Worm (Caenorhabditis elegans): ENCODE measurements around the gene jmjd-4.

DNA sequence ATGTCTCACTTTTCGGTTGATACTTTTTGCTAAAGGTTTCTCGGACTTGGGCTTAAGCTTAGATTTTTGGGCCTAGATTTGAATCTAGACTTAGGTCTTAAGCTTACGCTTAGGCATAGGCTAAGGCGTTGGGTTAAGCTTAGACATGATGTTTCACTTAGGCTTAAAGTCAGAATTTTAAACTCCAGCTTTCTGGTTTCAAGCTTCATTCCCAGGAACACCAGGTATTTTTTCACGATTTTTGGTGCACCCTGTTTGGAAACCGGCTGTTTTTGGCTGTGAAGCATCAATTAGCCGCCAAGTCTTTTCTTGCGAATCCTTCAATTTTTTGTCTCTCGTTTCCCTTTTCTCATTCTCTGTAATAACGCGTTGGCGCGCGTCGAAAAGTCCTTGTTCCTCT is 40.0 kb upstream of the jmjd-4 start:
- TF ChIP-seq him-1 (tag; optimal IDR thresholded peaks at IDR 0.05) (no peak), dao-5 (tag; optimal IDR thresholded peaks at IDR 0.05) (no peak)
